Fruit fly (Drosophila melanogaster) whole organism, embryonic: Measurements from ENCODE around the gene Rrp45.

Experiments
- CG11504 ChIP-seq: fragments of 200-800 bp; sonication (Bioruptor generic); optimal IDR thresholded peaks from 3 replicates; lab custom pipeline; 2019; ENCODE audit warnings: missing biosample characterization, mild to moderate bottlenecking, missing genetic modification characterization, moderate library complexity
- CG11695 ChIP-seq: fragments of 200-800 bp; sonication (Bioruptor generic); IDR thresholded peaks from 3 replicates; pipeline ENCODE4 v1.3.6; 2022; ENCODE audit warnings: missing biosample characterization, missing genetic modification characterization
- CG12391 ChIP-seq: fragments of 200-800 bp; sonication (Bioruptor generic); optimal IDR thresholded peaks from 3 replicates; lab custom pipeline; 2018; ENCODE audit warnings: missing biosample characterization, mild to moderate bottlenecking, missing genetic modification characterization, moderate library complexity
- CG14441 ChIP-seq: fragments of 200-800 bp; sonication (Bioruptor generic); IDR thresholded peaks from 2 replicates; pipeline ENCODE4 v1.3.6; 2022; ENCODE audit warnings: missing biosample characterization, missing genetic modification characterization
- CG14667 ChIP-seq: fragments of 200-800 bp; sonication (Bioruptor generic); IDR thresholded peaks from 2 replicates; pipeline ENCODE4 v1.3.6; 2022; ENCODE audit warnings: missing biosample characterization, missing genetic modification characterization
- CG14710 ChIP-seq: fragments of 200-800 bp; sonication (Bioruptor generic); optimal IDR thresholded peaks from 3 replicates; lab custom pipeline; 2019; ENCODE audit warnings: missing biosample characterization, mild to moderate bottlenecking, missing genetic modification characterization, moderate library complexity
- CG15269 ChIP-seq: fragments of 200-800 bp; sonication (Bioruptor generic); optimal IDR thresholded peaks from 2 replicates; lab custom pipeline; 2018; ENCODE audit warnings: missing biosample characterization, mild to moderate bottlenecking, missing genetic modification characterization, moderate library complexity
- CG15514 ChIP-seq: fragments of 200-800 bp; sonication (Bioruptor generic); optimal IDR thresholded peaks from 3 replicates; lab custom pipeline; 2017; ENCODE audit warnings: missing biosample characterization, missing genetic modification characterization, mild to moderate bottlenecking, moderate library complexity, missing genetic modification reagents
- CG16815 ChIP-seq: fragments of 200-800 bp; sonication (Bioruptor generic); optimal IDR thresholded peaks from 3 replicates; lab custom pipeline; 2017; ENCODE audit warnings: missing biosample characterization, mild to moderate bottlenecking, missing genetic modification characterization
- CG17359 ChIP-seq: fragments of 200-800 bp; sonication (Bioruptor generic); optimal IDR thresholded peaks from 3 replicates; lab custom pipeline; 2018; ENCODE audit warnings: missing biosample characterization, mild to moderate bottlenecking, missing genetic modification characterization, moderate library complexity
- CG17361 ChIP-seq: fragments of 200-800 bp; sonication (Bioruptor generic); IDR thresholded peaks from 3 replicates; pipeline ENCODE4 v1.3.6; 2022; ENCODE audit warnings: missing biosample characterization, missing genetic modification characterization
- CG30403 ChIP-seq: fragments of 200-800 bp; sonication (Bioruptor generic); optimal IDR thresholded peaks from 3 replicates; lab custom pipeline; 2016; ENCODE audit warnings: missing biosample characterization, missing genetic modification characterization
- CG31365 ChIP-seq: fragments of 200-800 bp; sonication (Bioruptor generic); optimal IDR thresholded peaks from 2 replicates; lab custom pipeline; 2018; ENCODE audit warnings: missing biosample characterization, mild to moderate bottlenecking, missing genetic modification characterization
- CG32772 ChIP-seq: fragments of 200-800 bp; sonication (Bioruptor generic); IDR thresholded peaks from 2 replicates; pipeline ENCODE4 v1.3.6; 2022; ENCODE audit warnings: missing biosample characterization, missing genetic modification characterization
- CG6689 ChIP-seq: fragments of 200-800 bp; sonication (Bioruptor generic); IDR thresholded peaks from 2 replicates; pipeline ENCODE4 v1.3.6; 2022; ENCODE audit warnings: missing biosample characterization, missing genetic modification characterization
- CG6765 ChIP-seq: fragments of 200-800 bp; sonication (Bioruptor generic); optimal IDR thresholded peaks from 3 replicates; lab custom pipeline; 2017; ENCODE audit warnings: missing biosample characterization, mild to moderate bottlenecking, missing genetic modification characterization
- CG7839 ChIP-seq: fragments of 200-800 bp; sonication (Bioruptor generic); optimal IDR thresholded peaks from 3 replicates; lab custom pipeline; 2018; ENCODE audit warnings: missing biosample characterization, mild to moderate bottlenecking, missing genetic modification characterization, moderate library complexity
- CG7963 ChIP-seq: fragments of 200-800 bp; sonication (Bioruptor generic); IDR thresholded peaks from 3 replicates; pipeline ENCODE4 v1.3.6; 2022; ENCODE audit warnings: missing biosample characterization, missing genetic modification characterization; ENCODE audit not compliant: partially characterized antibody
- CG8281 ChIP-seq: fragments of 200-800 bp; sonication (Bioruptor generic); optimal IDR thresholded peaks from 2 replicates; lab custom pipeline; 2018; ENCODE audit warnings: missing biosample characterization, mild to moderate bottlenecking, missing genetic modification characterization, moderate library complexity
- CG8765 ChIP-seq: fragments of 200-800 bp; sonication (Bioruptor generic); IDR thresholded peaks from 2 replicates; pipeline ENCODE4 v1.3.6; 2022; ENCODE audit warnings: missing biosample characterization, missing genetic modification characterization
- CG8924 ChIP-seq: fragments of 200-800 bp; optimal IDR thresholded peaks from 3 replicates; lab custom pipeline; 2019; ENCODE audit warnings: missing biosample characterization, mild to moderate bottlenecking, missing genetic modification characterization, moderate library complexity
- CG8944 ChIP-seq: fragments of 200-800 bp; sonication (Bioruptor generic); optimal IDR thresholded peaks from 3 replicates; lab custom pipeline; 2016; ENCODE audit warnings: missing biosample characterization, missing genetic modification characterization
- CG9437 ChIP-seq: fragments of 200-800 bp; sonication (Bioruptor generic); optimal IDR thresholded peaks from 2 replicates; lab custom pipeline; 2018; ENCODE audit warnings: missing biosample characterization, mild to moderate bottlenecking, missing genetic modification characterization
- CG9727 ChIP-seq: fragments of 200-800 bp; sonication (Bioruptor generic); optimal IDR thresholded peaks from 3 replicates; lab custom pipeline; 2017; ENCODE audit warnings: missing biosample characterization, mild to moderate bottlenecking, missing genetic modification characterization
- CoRest ChIP-seq: fragments of 200-800 bp; sonication (Bioruptor generic); optimal IDR thresholded peaks from 3 replicates; lab custom pipeline; 2018; ENCODE audit warnings: missing biosample characterization, mild to moderate bottlenecking, missing genetic modification characterization, moderate library complexity
- Drgx ChIP-seq: fragments of 200-800 bp; sonication (Bioruptor generic); IDR thresholded peaks from 2 replicates; pipeline ENCODE4 v1.3.6; 2022; ENCODE audit warnings: missing biosample characterization, missing genetic modification characterization
- Elba2 ChIP-seq: fragments of 200-800 bp; sonication (Bioruptor generic); optimal IDR thresholded peaks from 3 replicates; lab custom pipeline; 2016; ENCODE audit warnings: missing biosample characterization, missing genetic modification characterization
- Ets65A ChIP-seq: fragments of 200-800 bp; sonication (Bioruptor generic); peaks from one replicate; lab custom pipeline; 2016; ENCODE audit warnings: missing biosample characterization, missing genetic modification characterization
- Hr51 ChIP-seq, 2 experiments: fragments of 200-800 bp; sonication (Bioruptor generic); optimal IDR thresholded peaks; 2 replicates in 1 of 2; 3 replicates in 1 of 2; lab custom pipeline; 2016 to 2018; ENCODE audit warnings: missing biosample characterization in 2 of 2, missing genetic modification characterization in 2 of 2, mild to moderate bottlenecking in 1 of 2, moderate library complexity in 1 of 2
- Med ChIP-seq: fragments of 200-800 bp; sonication (Bioruptor generic); peaks from one replicate; lab custom pipeline; 2016; ENCODE audit warnings: missing biosample characterization, missing genetic modification characterization, mild to moderate bottlenecking, inconsistent platforms, moderate library complexity
- Nf-YC ChIP-seq: fragments of 200-800 bp; optimal IDR thresholded peaks from 3 replicates; lab custom pipeline; 2019; ENCODE audit warnings: missing biosample characterization, mild to moderate bottlenecking, missing genetic modification characterization, moderate library complexity
- Oli ChIP-seq: fragments of 200-800 bp; sonication (Bioruptor generic); optimal IDR thresholded peaks from 2 replicates; lab custom pipeline; 2018; ENCODE audit warnings: missing biosample characterization, mild to moderate bottlenecking, missing genetic modification characterization, moderate library complexity
- Six4 ChIP-seq: fragments of 200-800 bp; sonication (Bioruptor generic); optimal IDR thresholded peaks from 2 replicates; lab custom pipeline; 2016; ENCODE audit warnings: missing biosample characterization, missing genetic modification characterization
- Sox102F ChIP-seq: fragments of 200-800 bp; sonication (Bioruptor generic); optimal IDR thresholded peaks from 2 replicates; lab custom pipeline; 2018; ENCODE audit warnings: missing biosample characterization, mild to moderate bottlenecking, missing genetic modification characterization, moderate library complexity
- ase ChIP-seq: fragments of 200-800 bp; sonication (Bioruptor generic); IDR thresholded peaks from 3 replicates; pipeline ENCODE4 v1.3.6; 2022; ENCODE audit warnings: missing biosample characterization, missing genetic modification characterization
- chif ChIP-seq, 2 experiments: fragments of 200-800 bp; sonication (Bioruptor generic); optimal IDR thresholded peaks; 3 replicates each; lab custom pipeline; 2016; ENCODE audit warnings: missing biosample characterization in 2 of 2, missing genetic modification characterization in 2 of 2
- crc ChIP-seq: fragments of 200-800 bp; sonication (Bioruptor generic); optimal IDR thresholded peaks from 2 replicates; lab custom pipeline; 2016; ENCODE audit warnings: missing biosample characterization, missing genetic modification characterization
- crp ChIP-seq, 2 experiments: fragments of 200-800 bp; sonication (Bioruptor generic); optimal IDR thresholded peaks; 2 replicates in 1 of 2; 3 replicates in 1 of 2; lab custom pipeline; 2017; ENCODE audit warnings: missing biosample characterization in 2 of 2, missing genetic modification characterization in 2 of 2, mild to moderate bottlenecking in 1 of 2, moderate library complexity in 1 of 2
- dmrt99B ChIP-seq: fragments of 200-800 bp; sonication (Bioruptor generic); optimal IDR thresholded peaks from 2 replicates; lab custom pipeline; 2018; ENCODE audit warnings: missing biosample characterization, mild to moderate bottlenecking, missing genetic modification characterization, moderate library complexity
- dysf ChIP-seq: fragments of 200-800 bp; sonication (Bioruptor generic); IDR thresholded peaks from 3 replicates; pipeline ENCODE4 v1.3.6; 2022; ENCODE audit warnings: missing biosample characterization, missing genetic modification characterization
- ftz-f1 ChIP-seq: fragments of 200-800 bp; sonication (Bioruptor generic); optimal IDR thresholded peaks from 2 replicates; lab custom pipeline; 2016; ENCODE audit warnings: missing biosample characterization, missing genetic modification characterization
- grau ChIP-seq: fragments of 200-800 bp; optimal IDR thresholded peaks from 3 replicates; lab custom pipeline; 2019; ENCODE audit warnings: missing biosample characterization, mild to moderate bottlenecking, missing genetic modification characterization, moderate library complexity
- gt ChIP-seq: fragments of 200-800 bp; sonication (Bioruptor generic); IDR thresholded peaks from 2 replicates; pipeline ENCODE4 v1.3.6; 2022; ENCODE audit warnings: missing biosample characterization, missing genetic modification characterization
- hth ChIP-seq: fragments of >200 bp; optimal IDR thresholded peaks from 2 replicates; lab custom pipeline; 2017; ENCODE audit warnings: inconsistent platforms
- nerfin-2 ChIP-seq: fragments of 200-800 bp; sonication (Bioruptor generic); IDR thresholded peaks from 2 replicates; pipeline ENCODE4 v1.3.6; 2022; ENCODE audit warnings: missing biosample characterization, missing genetic modification characterization; ENCODE audit not compliant: partially characterized antibody
- p53 ChIP-seq: fragments of 200-800 bp; sonication (Bioruptor generic); optimal IDR thresholded peaks from 2 replicates; lab custom pipeline; 2016; ENCODE audit warnings: missing biosample characterization, missing genetic modification characterization
- phol ChIP-seq: fragments of 200-800 bp; sonication (Bioruptor generic); optimal IDR thresholded peaks from 3 replicates; lab custom pipeline; 2018; ENCODE audit warnings: missing biosample characterization, mild to moderate bottlenecking, missing genetic modification characterization, moderate library complexity
- prd ChIP-seq, 3 experiments: fragments of >200 bp in 2 of 3; fragments of 200-800 bp in 1 of 3; sonication (Bioruptor generic) in 1 of 3; optimal IDR thresholded peaks in 2 of 3; IDR thresholded peaks in 1 of 3; 2 replicates in 2 of 3; 3 replicates in 1 of 3; pipeline versions ENCODE4 v1.3.6 to Lab custom; 2017 to 2022; ENCODE audit warnings: missing biosample characterization in 1 of 3, missing genetic modification characterization in 1 of 3
- slbo ChIP-seq: fragments of 200-800 bp; sonication (Bioruptor generic); IDR thresholded peaks from 2 replicates; pipeline ENCODE4 v1.3.6; 2022; ENCODE audit warnings: missing biosample characterization, missing genetic modification characterization
- slou ChIP-seq: fragments of 200-800 bp; sonication (Bioruptor generic); optimal IDR thresholded peaks from 3 replicates; lab custom pipeline; 2016; ENCODE audit warnings: missing biosample characterization, missing genetic modification characterization
- vvl ChIP-seq: fragments of 200-800 bp; sonication (Bioruptor generic); IDR thresholded peaks from 2 replicates; pipeline ENCODE4 v1.3.6; 2022; ENCODE audit warnings: missing biosample characterization, missing genetic modification characterization

Gene Rrp45

DNA sequence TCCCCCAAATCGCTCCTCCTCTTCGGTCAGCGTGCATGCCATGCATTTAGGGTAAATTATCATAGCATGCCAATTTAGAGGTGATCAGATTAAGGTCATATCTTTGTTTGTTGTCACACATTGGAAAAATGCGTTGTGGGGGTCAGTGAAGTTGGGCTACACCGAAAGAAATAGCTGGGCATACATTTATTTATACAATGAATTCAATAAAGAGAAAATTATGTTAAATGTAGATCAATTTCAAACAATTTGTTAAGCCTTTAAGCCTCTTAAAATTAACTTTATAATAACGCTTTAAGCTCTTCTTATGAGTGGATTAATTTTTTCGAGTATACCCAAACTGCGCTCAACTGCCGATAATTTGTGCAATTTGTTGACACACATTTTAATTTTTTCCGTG is 23.3 kb upstream of the Rrp45 start (continued):
- TF ChIP-seq hth (no peak), CG17361 (0 out of 3 replicates have a peak, but pooled peaks have one; percentile 9), CG7839 (tag; lab: Kevin White, UChicago) (peak; percentile 20), crp (GFP tag; optimal IDR thresholded peaks at IDR 0.05; lab: Kevin White, UChicago) (no peak), ase (GFP tag; lab: Robert Waterston, UW) (no peak), CG14441 (GFP tag; lab: Robert Waterston, UW) (peak; percentile 32; the same call in 1 of the 2 replicates), CG32772 (no peak), CG8765 (GFP tag; lab: Robert Waterston, UW) (no peak), p53 (GFP tag; lab: Kevin White, UChicago) (no peak), Ets65A (peak; percentile 57), prd (optimal IDR thresholded peaks at IDR 0.05; lab: Kevin White, UChicago) (no peak), prd (GFP tag; IDR thresholded peaks at IDR 0.05; lab: Robert Waterston, UW) (0 out of 3 replicates have a peak, but pooled peaks have one; percentile 12), Med (GFP tag; lab: Kevin White, UChicago) (peak; percentile 36), Sox102F (GFP tag; lab: Kevin White, UChicago) (no peak), CG17359 (tag; lab: Kevin White, UChicago) (peak; percentile 3), chif (GFP tag; optimal IDR thresholded peaks at IDR 0.05; lab: Kevin White, UChicago) (no peak), grau (tag; lab: Kevin White, UChicago) (peak; percentile 31), CG11504 (tag; lab: Kevin White, UChicago) (peak; percentile 37), CG15269 (peak; percentile 8), slou (GFP tag; lab: Kevin White, UChicago) (no peak), dysf (GFP tag; lab: Robert Waterston, UW) (0 out of 3 replicates have a peak, but pooled peaks have one; percentile 30), CG30403 (peak; percentile 3), dmrt99B (tag; lab: Kevin White, UChicago) (peak; percentile 46), crc (GFP tag; lab: Kevin White, UChicago) (no peak), Hr51 (GFP tag; optimal IDR thresholded peaks at IDR 0.05; lab: Kevin White, UChicago) (peak in 1 of 2 experiments; percentile 20), Drgx (peak; percentile 21; the same call in 1 of the 2 replicates), CG8281 (tag; lab: Kevin White, UChicago) (no peak), CG31365 (tag; lab: Kevin White, UChicago) (no peak), CG14667 (GFP tag; lab: Robert Waterston, UW) (no peak), CG9727 (GFP tag; lab: Kevin White, UChicago) (no peak), CG7963 (GFP tag; lab: Robert Waterston, UW) (no peak), ftz-f1 (GFP tag; lab: Kevin White, UChicago) (no peak), CG8944 (GFP tag; lab: Kevin White, UChicago) (no peak), CG6689 (no peak), gt (GFP tag; lab: Robert Waterston, UW) (no peak)

DNA sequence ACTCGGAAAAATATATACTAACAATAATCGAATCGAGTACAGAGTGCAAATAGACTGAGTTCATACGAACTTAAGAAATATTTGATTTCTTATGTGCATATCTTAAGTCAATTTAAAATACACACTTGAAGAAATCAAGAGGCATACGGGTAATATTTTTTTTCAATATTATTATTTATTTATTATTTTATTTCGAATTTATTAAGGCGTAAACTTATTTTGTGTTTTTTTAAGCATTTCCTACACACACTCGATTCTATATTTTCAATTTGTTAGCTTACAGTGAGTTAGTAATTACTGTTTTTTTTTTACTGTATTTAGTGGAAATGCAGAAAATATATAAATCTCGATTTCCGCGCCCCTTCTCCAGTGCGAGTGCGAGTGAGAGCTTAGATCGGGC is 22.2 kb upstream of the Rrp45 start:
- TF ChIP-seq CG15514 (GFP tag; lab: Kevin White, UChicago), result no peak
- peak; percentile 7 for TF ChIP-seq CG9437 (GFP tag; lab: Kevin White, UChicago)
- peak; percentile 14 for TF ChIP-seq CG8924
- peak; percentile 43 for TF ChIP-seq Oli
- 0 out of 2 replicates have a peak, but pooled peaks have one; percentile 14 for TF ChIP-seq vvl (GFP tag; lab: Robert Waterston, UW)
- peak; percentile 27; the same call in 1 of the 2 replicates for TF ChIP-seq slbo (GFP tag; lab: Robert Waterston, UW)
- TF ChIP-seq Elba2 (GFP tag; lab: Kevin White, UChicago), result no peak
- TF ChIP-seq Six4 (GFP tag; lab: Kevin White, UChicago), result no peak
- peak; percentile 13 for TF ChIP-seq CG14710
- no peak for TF ChIP-seq CG16815
- TF ChIP-seq Nf-YC (tag; lab: Kevin White, UChicago), result peak; percentile 8
- peak; percentile 50; the same call in 1 of the 3 replicates for TF ChIP-seq CG11695 (GFP tag; lab: Robert Waterston, UW)
- peak; percentile 39 for TF ChIP-seq phol (tag; lab: Kevin White, UChicago)
- TF ChIP-seq CoRest (tag; lab: Kevin White, UChicago), result peak; percentile 39
- no peak for TF ChIP-seq CG6765 (GFP tag; lab: Kevin White, UChicago)
- TF ChIP-seq nerfin-2 (GFP tag; lab: Robert Waterston, UW), result no peak
- peak; percentile 43 for TF ChIP-seq CG12391 (tag; lab: Kevin White, UChicago)
- peak; percentile 43 for TF ChIP-seq CG17359 (tag; lab: Kevin White, UChicago)
